Worm (Caenorhabditis elegans) whole organism, dauer: ENCODE results near the gene sqv-1.

ENCODE experiments used
- unc-62 ChIP-seq: sonication (generic microtip); optimal IDR thresholded peaks from 2 replicates; lab custom pipeline; 2017; ENCODE audit warnings: missing biosample characterization, missing genetic modification reagents, missing genetic modification characterization

The sqv-1 gene

ce11 chrIV:8360817-8361216 is at the start of gene sqv-1:
Gene sqv-1 (plus strand): TSS chrIV:8361117.
- no peak for TF ChIP-seq unc-62 (GFP tag; lab: Kevin White, UChicago)

ce11 chrIV:8312105-8312504 is 48.8 kb upstream of the sqv-1 start:
- TF ChIP-seq unc-62 (GFP tag; lab: Kevin White, UChicago), result no peak

DNA sequence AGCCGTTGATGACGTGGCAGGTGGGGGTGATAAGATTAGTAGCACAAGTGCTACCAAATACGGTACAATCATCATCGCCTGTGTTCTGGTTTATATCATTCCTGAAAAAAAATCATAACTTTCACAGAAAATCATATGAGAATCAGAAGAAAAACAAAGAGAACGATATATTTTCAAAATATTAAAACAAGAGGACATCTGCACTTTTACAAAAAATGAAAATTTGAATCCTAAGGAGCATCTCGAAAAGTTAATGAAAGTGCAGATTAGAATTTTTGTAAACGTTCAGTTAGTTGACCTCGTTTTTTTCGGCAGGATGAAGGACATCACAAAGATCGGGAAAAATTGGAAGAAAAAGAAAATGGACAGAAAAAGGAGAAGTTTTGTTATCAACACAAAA is 48.1 kb upstream of the sqv-1 start, which contains the start of gene F35H10.10:
Gene F35H10.10, minus strand, starts transcription at position 101 of the 400 bp plus-strand sequence.
- TF ChIP-seq unc-62 (GFP tag; lab: Kevin White, UChicago), result no peak

ce11 chrIV:8317800-8318199 is 43.1 kb upstream of the sqv-1 start:
- TF ChIP-seq unc-62 (GFP tag; lab: Kevin White, UChicago), result no peak

ce11 chrIV:8318799-8319198 is 42.1 kb upstream of the sqv-1 start:
- no peak for TF ChIP-seq unc-62 (GFP tag; lab: Kevin White, UChicago)

DNA sequence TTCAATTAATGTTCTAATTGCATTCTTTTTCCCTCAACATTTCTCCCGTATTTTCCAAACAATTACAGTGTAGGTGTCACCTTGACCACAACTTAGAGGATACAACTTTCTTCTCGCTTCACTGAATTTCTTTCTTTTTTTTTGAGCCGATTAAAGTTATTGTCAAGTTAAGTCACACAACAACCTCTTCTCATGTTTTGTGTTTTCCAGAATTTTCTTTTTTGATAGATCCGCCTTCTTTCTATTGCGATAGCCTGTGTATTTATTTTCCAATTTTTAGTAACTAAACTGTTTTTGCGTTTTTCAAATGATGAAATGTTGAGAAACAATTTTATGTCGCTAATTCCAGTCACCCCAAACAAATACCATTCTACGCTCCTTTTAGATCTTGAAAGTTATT is 35.2 kb upstream of the sqv-1 start, which contains the start of gene F35H10.3:
Gene F35H10.3, plus strand, starts transcription at position 301 of the 400 bp plus-strand sequence.
- TF ChIP-seq unc-62 (GFP tag; lab: Kevin White, UChicago), result no peak

- TF ChIP-seq unc-62 (GFP tag; lab: Kevin White, UChicago), result no peak
Observed at ce11 chrIV:8328913-8329312, 32.0 kb upstream of the sqv-1 start, which contains the start of gene F35H10.2. Gene F35H10.2 (plus strand): TSS chrIV:8329213.

- TF ChIP-seq unc-62 (GFP tag; lab: Kevin White, UChicago), result no peak
Observed at ce11 chrIV:8332526-8332925, 28.4 kb upstream of the sqv-1 start, which contains the start of gene lys-10. Gene lys-10 (plus strand): TSS chrIV:8332826.

ce11 chrIV:8333034-8333433 is 27.9 kb upstream of the sqv-1 start:
- no peak for TF ChIP-seq unc-62 (GFP tag; lab: Kevin White, UChicago)

ce11 chrIV:8333554-8333953 is 27.4 kb upstream of the sqv-1 start:
- no peak for TF ChIP-seq unc-62 (GFP tag; lab: Kevin White, UChicago)

- TF ChIP-seq unc-62 (GFP tag; lab: Kevin White, UChicago), result no peak
Observed at ce11 chrIV:8333954-8333987, 27.1 kb upstream of the sqv-1 start, which contains the start of gene his-31. Gene his-31 (minus strand): TSS chrIV:8333983.

DNA sequence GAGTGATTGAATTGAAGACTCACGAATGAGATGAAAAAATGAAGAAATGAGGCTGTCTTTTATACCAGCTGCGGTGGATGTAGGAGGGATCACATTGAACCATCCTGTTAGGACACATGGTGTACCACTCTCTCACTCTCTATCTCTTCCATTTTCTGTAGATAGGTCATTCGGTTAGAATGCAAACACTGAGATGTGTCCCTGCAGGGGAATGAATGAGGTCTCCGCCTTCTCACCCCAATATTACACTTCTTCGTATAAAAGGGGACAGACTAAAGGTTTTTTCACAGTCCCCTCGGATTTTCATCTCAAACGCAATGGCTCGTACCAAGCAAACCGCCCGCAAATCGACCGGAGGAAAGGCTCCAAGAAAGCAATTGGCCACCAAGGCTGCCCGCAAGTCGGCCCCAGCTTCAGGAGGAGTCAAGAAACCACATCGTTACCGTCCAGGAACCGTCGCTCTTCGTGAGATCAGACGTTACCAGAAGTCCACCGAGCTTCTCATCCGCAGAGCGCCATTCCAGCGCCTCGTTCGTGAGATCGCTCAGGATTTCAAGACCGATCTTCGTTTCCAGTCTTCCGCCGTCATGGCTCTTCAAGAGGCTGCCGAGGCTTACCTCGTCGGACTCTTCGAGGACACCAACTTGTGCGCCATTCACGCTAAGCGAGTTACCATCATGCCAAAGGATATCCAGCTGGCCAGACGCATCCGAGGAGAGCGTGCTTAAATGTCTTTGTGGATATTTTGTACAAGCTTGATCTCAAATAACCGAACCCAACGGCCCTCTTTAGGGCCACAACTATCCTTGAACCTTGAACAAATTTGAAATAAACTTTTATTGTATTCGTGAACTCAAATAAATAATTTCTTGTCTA is 26.7 kb upstream of the sqv-1 start, which contains the start of gene his-32:
Gene his-32, plus strand, starts transcription at position 318 of the 876 bp plus-strand sequence.
- TF ChIP-seq unc-62 (GFP tag; lab: Kevin White, UChicago), result no peak

DNA sequence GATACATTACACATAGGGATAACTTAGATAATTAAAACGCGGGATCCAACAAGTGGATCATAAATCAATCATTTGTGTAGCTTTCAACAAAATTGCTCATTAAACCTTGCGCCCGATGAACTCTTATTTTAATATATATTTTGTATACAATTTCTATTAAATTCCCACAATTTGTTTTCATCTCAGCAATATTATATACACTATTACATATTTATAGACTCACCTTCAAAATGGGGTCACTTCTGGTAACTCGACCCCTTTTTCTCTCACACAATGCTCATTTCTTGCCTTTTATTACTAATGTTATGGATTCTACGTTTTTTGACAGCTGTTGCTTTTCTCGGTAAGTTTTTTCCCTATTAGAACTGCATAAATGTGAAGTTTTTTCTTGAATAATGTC is 21.3 kb upstream of the sqv-1 start, which contains the start of gene lgc-6:
Gene lgc-6, plus strand, starts transcription at position 301 of the 400 bp plus-strand sequence.
- TF ChIP-seq unc-62 (GFP tag; lab: Kevin White, UChicago), result no peak

- no peak for TF ChIP-seq unc-62 (GFP tag; lab: Kevin White, UChicago)
Observed at ce11 chrIV:8342385-8342784, 18.5 kb upstream of the sqv-1 start, which contains the start of gene lgc-5. Gene lgc-5 (plus strand): TSS chrIV:8342685.

DNA sequence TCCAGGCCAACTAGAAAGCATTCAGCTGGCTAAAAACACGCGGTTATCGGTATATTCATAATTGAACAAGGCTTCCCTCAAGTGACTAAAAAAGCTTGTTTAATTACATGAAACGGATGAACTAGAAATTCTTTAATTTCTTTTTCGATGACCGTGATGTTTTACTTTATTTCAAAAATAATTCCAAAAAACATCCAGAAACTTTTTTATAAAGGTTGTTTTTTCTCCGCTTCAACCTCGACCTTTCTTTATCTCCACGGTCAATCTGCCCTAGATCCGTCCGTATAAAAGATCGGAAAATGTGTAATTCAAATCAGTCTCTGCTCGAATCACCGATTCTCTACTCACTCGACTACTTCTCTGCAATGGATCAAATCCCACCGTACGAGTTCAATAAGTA is 15.4 kb upstream of the sqv-1 start, which contains the start of gene F17E9.5:
Gene F17E9.5, plus strand, starts transcription at position 301 of the 400 bp plus-strand sequence.
- no peak for TF ChIP-seq unc-62 (GFP tag; lab: Kevin White, UChicago)

DNA sequence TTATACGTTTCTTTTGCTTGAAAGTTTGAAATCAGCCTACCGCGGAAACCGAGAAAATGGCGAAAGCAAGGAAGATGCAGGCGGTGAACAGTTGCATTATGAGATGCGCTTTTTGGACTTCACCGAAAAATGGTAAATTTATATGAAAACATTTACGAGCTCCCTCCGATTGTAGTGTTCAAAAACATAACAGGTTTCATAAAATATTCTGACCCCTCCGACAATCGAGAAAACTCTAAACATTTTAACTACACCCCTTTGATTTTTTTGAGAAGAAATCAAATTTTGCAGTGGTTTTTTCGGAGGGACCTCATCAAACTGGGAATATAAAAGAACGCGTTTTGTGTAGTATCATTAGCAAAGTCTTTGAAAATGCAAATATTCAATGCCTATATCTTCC is 13.9 kb upstream of the sqv-1 start, which contains the start of the genes F17E9.18 and F17E9.15:
Gene F17E9.18, minus strand, starts transcription at position 101 of the 400 bp plus-strand sequence.
Gene F17E9.15, plus strand, starts transcription at position 368 of the 400 bp plus-strand sequence.
- TF ChIP-seq unc-62 (GFP tag; lab: Kevin White, UChicago), result no peak

ce11 chrIV:8348073-8348472 is 12.8 kb upstream of the sqv-1 start, which contains the start of gene F17E9.4:
Gene F17E9.4 (plus strand): TSS chrIV:8348373.
- no peak for TF ChIP-seq unc-62 (GFP tag; lab: Kevin White, UChicago)
